Worm (Caenorhabditis elegans): ENCODE results near the gene bmy-1.

bmy-1 gene

DNA sequence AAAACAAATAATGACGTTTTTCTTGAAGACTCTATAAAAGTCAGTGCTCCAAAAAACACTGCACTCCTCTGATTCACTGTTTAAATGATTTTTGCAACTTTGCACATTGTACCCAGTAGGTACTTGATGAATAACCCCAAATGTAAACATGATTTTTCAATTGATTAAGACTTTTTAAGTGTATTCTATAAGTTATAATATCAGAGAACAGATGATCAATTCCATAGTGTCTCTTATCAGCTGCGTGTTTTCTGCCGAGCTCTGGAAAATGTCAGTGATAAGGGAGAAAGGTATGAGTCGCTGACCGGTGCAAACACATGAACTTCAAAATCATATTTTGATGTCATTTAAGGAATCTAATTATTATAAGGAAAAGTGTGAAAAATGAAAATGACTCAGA is 34.7 kb upstream of the bmy-1 start:
- TF ChIP-seq unc-62 (GFP tag; optimal IDR thresholded peaks at IDR 0.05) (peak; percentile 36), cebp-1 (GFP tag; IDR thresholded peaks at IDR 0.05) (no peak), cebp-1 (tag; optimal IDR thresholded peaks at IDR 0.05) (peak; percentile 46), bed-1 (GFP tag; IDR thresholded peaks at IDR 0.05) (no peak), pha-4 (tag; optimal IDR thresholded peaks at IDR 0.05) (peak; percentile 67), nhr-90 (tag; optimal IDR thresholded peaks at IDR 0.05) (no peak), Y56A3A.18 (GFP tag; IDR thresholded peaks at IDR 0.05) (no peak), ztf-3 (GFP tag; optimal IDR thresholded peaks at IDR 0.05) (no peak), ceh-40 (GFP tag; IDR thresholded peaks at IDR 0.05) (no peak), ets-4 (GFP tag; optimal IDR thresholded peaks at IDR 0.05) (peak; percentile 11), nhr-80 (tag; optimal IDR thresholded peaks at IDR 0.05) (peak; percentile 88), dpl-1 (GFP tag; optimal IDR thresholded peaks at IDR 0.05) (no peak), tbp1 (GFP tag; optimal IDR thresholded peaks at IDR 0.05) (peak; percentile 3), bed-2 (GFP tag; IDR thresholded peaks at IDR 0.05) (no peak), B0336.3 (GFP tag; IDR thresholded peaks at IDR 0.05) (0 out of 2 replicates have a peak, but pooled peaks have one; percentile 29)

DNA sequence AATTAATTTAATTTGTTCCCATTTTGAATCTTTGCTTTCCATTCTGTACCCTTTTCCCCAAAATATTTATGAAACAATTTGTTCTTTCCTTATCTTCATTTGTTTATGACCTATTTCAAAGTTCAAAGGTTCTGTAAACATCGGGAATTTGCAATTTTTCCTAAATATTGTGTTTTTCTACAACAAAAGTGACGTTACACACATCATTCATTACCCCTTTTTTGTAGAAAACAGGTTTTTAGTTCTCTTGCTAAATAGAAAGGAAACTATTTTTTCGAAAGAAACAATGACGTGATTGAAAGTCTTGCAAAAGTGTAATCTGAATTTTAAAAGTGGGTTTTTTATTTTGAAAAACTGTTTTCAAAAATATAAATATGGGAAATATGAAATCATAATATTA is 33.8 kb upstream of the bmy-1 start:
- TF ChIP-seq hsf-1 (GFP tag; IDR thresholded peaks at IDR 0.05): no peak
- TF ChIP-seq lin-54 (GFP tag; optimal IDR thresholded peaks at IDR 0.05): no peak
- TF ChIP-seq hmg-1.2 (GFP tag; IDR thresholded peaks at IDR 0.05): no peak
- no peak for TF ChIP-seq F57A8.1 (GFP tag; optimal IDR thresholded peaks at IDR 0.05)

DNA sequence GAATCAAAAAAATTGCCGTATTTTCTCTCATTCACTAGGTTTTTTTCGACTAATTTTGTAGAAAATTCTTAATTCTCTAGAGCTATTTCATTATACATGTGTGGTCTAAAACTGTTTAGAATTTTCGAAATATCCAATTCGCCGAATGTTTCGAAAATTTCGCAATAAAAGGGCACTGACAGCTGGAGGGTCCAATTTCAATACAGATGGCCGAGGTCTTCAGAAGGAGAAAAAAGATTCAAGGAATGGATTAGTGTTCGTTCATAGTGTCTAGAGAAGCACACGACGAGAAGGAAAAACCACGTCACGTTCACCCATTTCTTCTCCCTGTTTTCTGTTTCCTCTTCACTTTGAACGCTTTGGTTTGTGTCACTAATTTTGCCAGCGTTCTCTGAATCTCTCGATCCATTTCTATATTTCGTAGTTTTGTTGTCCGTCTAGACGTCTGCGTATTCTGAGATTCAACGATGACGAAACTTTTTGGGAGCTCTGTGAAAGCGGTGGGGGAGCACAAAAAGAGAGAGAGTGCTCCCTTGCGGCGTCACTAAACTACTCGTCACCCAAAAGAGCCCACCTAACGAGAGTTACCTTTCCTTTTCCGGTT is 32.4 kb upstream of the bmy-1 start:
- TF ChIP-seq bed-2 (GFP tag; IDR thresholded peaks at IDR 0.05) (no peak), mcd-1 (GFP tag; IDR thresholded peaks at IDR 0.05) (0 out of 2 replicates have a peak, but pooled peaks have one; percentile 16), mes-4 (tag; optimal IDR thresholded peaks at IDR 0.05) (no peak), hmg-1.2 (GFP tag; IDR thresholded peaks at IDR 0.05) (peak; percentile 85), nhr-80 (tag; optimal IDR thresholded peaks at IDR 0.05) (peak; percentile 53), nfyb-1 (GFP tag; IDR thresholded peaks at IDR 0.05) (0 out of 2 replicates have a peak, but pooled peaks have one; percentile 29), ZK185.1 (tag; optimal IDR thresholded peaks at IDR 0.05; ENCODE audit: poor library complexity, severe bottlenecking) (peak; percentile 32), lin-26 (GFP tag; IDR thresholded peaks at IDR 0.05) (no peak), cebp-1 (GFP tag; IDR thresholded peaks at IDR 0.05) (no peak), cebp-1 (tag; optimal IDR thresholded peaks at IDR 0.05) (peak; percentile 95), akir-1 (GFP tag; optimal IDR thresholded peaks at IDR 0.05) (no peak), atf-7 (tag; optimal IDR thresholded peaks at IDR 0.05) (peak; percentile 18), chd-7 (tag; optimal IDR thresholded peaks at IDR 0.05) (peak; percentile 28), let-526 (GFP tag; IDR thresholded peaks at IDR 0.05) (no peak), tbp1 (GFP tag; optimal IDR thresholded peaks at IDR 0.05) (peak; percentile 11), K12H6.12 (tag; optimal IDR thresholded peaks at IDR 0.05) (peak; percentile 79), lin-35 (GFP tag; optimal IDR thresholded peaks at IDR 0.05) (peak in 1 of 3 experiments; percentile 55), dpff-1 (tag; optimal IDR thresholded peaks at IDR 0.05) (no peak), ceh-27 (GFP tag; optimal IDR thresholded peaks at IDR 0.05) (peak; percentile 19), attf-5 (GFP tag; optimal IDR thresholded peaks at IDR 0.05) (peak; percentile 21), snpc-4 (GFP tag; optimal IDR thresholded peaks at IDR 0.05) (no peak), snpc-4 (tag; optimal IDR thresholded peaks at IDR 0.05) (peak in 1 of 4 experiments; percentile 8), K11D2.4 (GFP tag; IDR thresholded peaks at IDR 0.05) (0 out of 2 replicates have a peak, but pooled peaks have one; percentile 38), zfh-2 (GFP tag; conservative IDR thresholded peaks at IDR 0.05) (peak; percentile 56; the same call in 1 of the 2 replicates), lin-40 (tag; optimal IDR thresholded peaks at IDR 0.05) (peak; percentile 31), Y53F4B.3 (GFP tag; IDR thresholded peaks at IDR 0.05) (no peak), fkh-3 (tag; optimal IDR thresholded peaks at IDR 0.05) (no peak)

All from whole organism, young adult.